Fruit fly (Drosophila melanogaster) whole organism, wandering third instar larva: ENCODE measurements around the gene ssp.

Source experiments
- Abd-B ChIP-seq: fragments of >200 bp; optimal IDR thresholded peaks from 2 replicates; lab custom pipeline; 2017; ENCODE audit warnings: missing biosample characterization, missing genetic modification characterization
- CG32264 ChIP-seq: fragments of 200-800 bp; sonication (Bioruptor generic); optimal IDR thresholded peaks from 2 replicates; lab custom pipeline; 2016; ENCODE audit warnings: missing biosample characterization, missing genetic modification characterization
- CG9705 ChIP-seq: fragments of 200-800 bp; sonication (Bioruptor generic); optimal IDR thresholded peaks from 2 replicates; lab custom pipeline; 2018; ENCODE audit warnings: missing biosample characterization, mild to moderate bottlenecking, missing genetic modification characterization
- CrebA ChIP-seq: fragments of 200-800 bp; sonication (Bioruptor generic); optimal IDR thresholded peaks from 2 replicates; lab custom pipeline; 2016; ENCODE audit warnings: missing biosample characterization, mild to moderate bottlenecking, missing genetic modification characterization, borderline replicate concordance
- Dfd ChIP-seq: fragments of >200 bp; optimal IDR thresholded peaks from 2 replicates; lab custom pipeline; 2017; ENCODE audit warnings: missing biosample characterization, missing genetic modification characterization
- GATAd ChIP-seq: sonication (Bioruptor generic); optimal IDR thresholded peaks from 2 replicates; lab custom pipeline; 2016; ENCODE audit warnings: missing biosample characterization, missing genetic modification characterization
- HLH106 ChIP-seq: fragments of 200-800 bp; optimal IDR thresholded peaks from 3 replicates; lab custom pipeline; 2019; ENCODE audit warnings: missing biosample characterization, mild to moderate bottlenecking, missing genetic modification characterization, moderate library complexity
- Hnf4 ChIP-seq: fragments of 200-800 bp; sonication (Bioruptor generic); optimal IDR thresholded peaks from 2 replicates; lab custom pipeline; 2016; ENCODE audit warnings: missing biosample characterization, mild to moderate bottlenecking, missing genetic modification characterization
- Hr78 ChIP-seq: fragments of >200 bp; optimal IDR thresholded peaks from 2 replicates; lab custom pipeline; 2017; ENCODE audit warnings: missing biosample characterization, missing genetic modification characterization
- Hr83 ChIP-seq: fragments of 200-300 bp; sonication (Bioruptor generic); optimal IDR thresholded peaks from 2 replicates; lab custom pipeline; 2016; ENCODE audit warnings: missing biosample characterization, mild to moderate bottlenecking, missing genetic modification characterization, moderate library complexity; ENCODE audit not compliant: poor library complexity, severe bottlenecking
- Jra ChIP-seq: sonication (Bioruptor generic); optimal IDR thresholded peaks from 2 replicates; lab custom pipeline; 2016; ENCODE audit warnings: missing biosample characterization, missing genetic modification characterization
- OdsH ChIP-seq: fragments of 200-800 bp; sonication (Bioruptor generic); optimal IDR thresholded peaks from 2 replicates; lab custom pipeline; 2016; ENCODE audit warnings: missing biosample characterization, mild to moderate bottlenecking, missing genetic modification characterization
- Rel ChIP-seq, 2 experiments: fragments of 200-800 bp; sonication (Bioruptor generic) in 1 of 2; optimal IDR thresholded peaks; 2 replicates in 1 of 2; 3 replicates in 1 of 2; lab custom pipeline; 2016 to 2019; ENCODE audit warnings: mild to moderate bottlenecking in 2 of 2, missing biosample characterization in 2 of 2, missing genetic modification characterization in 2 of 2, moderate library complexity in 1 of 2
- Sp1 ChIP-seq: fragments of 200-800 bp; sonication (Bioruptor generic); optimal IDR thresholded peaks from 3 replicates; lab custom pipeline; 2019; ENCODE audit warnings: missing biosample characterization, mild to moderate bottlenecking, missing genetic modification characterization, moderate library complexity
- br ChIP-seq: fragments of 200-800 bp; sonication (Bioruptor generic); optimal IDR thresholded peaks from 2 replicates; lab custom pipeline; 2016; ENCODE audit warnings: missing biosample characterization, missing genetic modification characterization
- brk ChIP-seq: fragments of 200-800 bp; sonication (Bioruptor generic); optimal IDR thresholded peaks from 2 replicates; lab custom pipeline; 2016; ENCODE audit warnings: missing biosample characterization, mild to moderate bottlenecking, missing genetic modification characterization
- dl ChIP-seq, 2 experiments: fragments of 175-275, 200-275 bp in 1 of 2; fragments of 200-275 bp in 1 of 2; sonication (Bioruptor generic); optimal IDR thresholded peaks; lab custom pipeline; 2018; ENCODE audit warnings: mild to moderate bottlenecking in 2 of 2, missing biosample characterization in 2 of 2, missing genetic modification characterization in 2 of 2, moderate library complexity in 2 of 2; ENCODE audit not compliant: partially characterized antibody in 2 of 2, insufficient read depth in 1 of 2
- dmrt93B ChIP-seq: fragments of 200-800 bp; sonication (Bioruptor generic); optimal IDR thresholded peaks from 2 replicates; lab custom pipeline; 2018; ENCODE audit warnings: missing biosample characterization, mild to moderate bottlenecking, missing genetic modification characterization
- dsf ChIP-seq: sonication (Bioruptor generic); optimal IDR thresholded peaks from 2 replicates; lab custom pipeline; 2016; ENCODE audit warnings: missing biosample characterization, missing genetic modification characterization, borderline replicate concordance
- ey ChIP-seq: fragments of 200-800 bp; sonication (Bioruptor generic); optimal IDR thresholded peaks from 2 replicates; lab custom pipeline; 2016; ENCODE audit warnings: missing biosample characterization, missing genetic modification characterization
- foxo ChIP-seq, 2 experiments: fragments of 200-800 bp; sonication (Bioruptor generic); optimal IDR thresholded peaks; 2 replicates in 1 of 2; 3 replicates in 1 of 2; lab custom pipeline; 2016 to 2017; ENCODE audit warnings: missing biosample characterization in 2 of 2, missing genetic modification characterization in 2 of 2
- fru ChIP-seq: fragments of 200-800 bp; sonication (Bioruptor generic); optimal IDR thresholded peaks from 3 replicates; lab custom pipeline; 2016; ENCODE audit warnings: missing biosample characterization, mild to moderate bottlenecking, missing genetic modification characterization
- h ChIP-seq: fragments of 200-800 bp; sonication (Bioruptor generic); optimal IDR thresholded peaks from 3 replicates; lab custom pipeline; 2016; ENCODE audit warnings: missing biosample characterization, mild to moderate bottlenecking, missing genetic modification characterization
- jim ChIP-seq: fragments of 175-275, 200-325 bp; sonication (Bioruptor generic); optimal IDR thresholded peaks from 2 replicates; lab custom pipeline; 2016; ENCODE audit warnings: missing biosample characterization, mild to moderate bottlenecking, missing genetic modification characterization
- lola ChIP-seq: fragments of >200 bp; optimal IDR thresholded peaks from 2 replicates; lab custom pipeline; 2017; ENCODE audit warnings: missing biosample characterization, missing genetic modification characterization
- pan ChIP-seq: fragments of >200 bp; optimal IDR thresholded peaks from 2 replicates; lab custom pipeline; 2017
- psq ChIP-seq: fragments of 200-800 bp; sonication (Bioruptor generic); optimal IDR thresholded peaks from 3 replicates; lab custom pipeline; 2017; ENCODE audit warnings: missing biosample characterization, mild to moderate bottlenecking, missing genetic modification characterization, moderate library complexity
- usp ChIP-seq: fragments of >200 bp; optimal IDR thresholded peaks from 2 replicates; lab custom pipeline; 2017; ENCODE audit warnings: missing biosample characterization, missing genetic modification characterization
- woc ChIP-seq: sonication (Bioruptor generic); optimal IDR thresholded peaks from 2 replicates; lab custom pipeline; 2016; ENCODE audit warnings: missing biosample characterization, mild to moderate bottlenecking, missing genetic modification characterization

ssp gene

dm6 chr3L:12115966-12116735 is 1.9 kb upstream of the ssp start, which contains the start of gene vers:
vers (plus strand) TSS chr3L:12116101.
- TF ChIP-seq Hnf4 (GFP tag; lab: Kevin White, UChicago) (peak; percentile 57), h (GFP tag; lab: Kevin White, UChicago) (peak; percentile 33), HLH106 (peak; percentile 10), lola (GFP tag; lab: Kevin White, UChicago) (no peak), Hr83 (GFP tag; lab: Kevin White, UChicago) (peak; percentile 45), woc (GFP tag; lab: Kevin White, UChicago) (no peak), Jra (peak; percentile 14), jim (GFP tag; lab: Kevin White, UChicago) (no peak), dl (GFP tag; optimal IDR thresholded peaks at IDR 0.05; lab: Kevin White, UChicago; ENCODE audit: insufficient read depth in 1 of 2, partially characterized antibody in 2 of 2) (no peak), psq (GFP tag; lab: Kevin White, UChicago) (no peak), ey (no peak), foxo (GFP tag; optimal IDR thresholded peaks at IDR 0.05; lab: Kevin White, UChicago) (peak in 1 of 2 experiments; percentile 23), CrebA (GFP tag; lab: Kevin White, UChicago) (no peak), Sp1 (no peak), Hr78 (GFP tag; lab: Kevin White, UChicago) (no peak), brk (GFP tag; lab: Kevin White, UChicago) (peak; percentile 48), Rel (GFP tag; optimal IDR thresholded peaks at IDR 0.05; lab: Kevin White, UChicago) (no peak), Rel (tag; optimal IDR thresholded peaks at IDR 0.05; lab: Kevin White, UChicago) (peak; percentile 36), CG32264 (GFP tag; lab: Kevin White, UChicago) (no peak), GATAd (GFP tag; lab: Kevin White, UChicago) (no peak), Abd-B (GFP tag; lab: Kevin White, UChicago) (no peak)

- no peak for TF ChIP-seq Abd-B (GFP tag; lab: Kevin White, UChicago)
- TF ChIP-seq GATAd (GFP tag; lab: Kevin White, UChicago), result no peak
- no peak for TF ChIP-seq dmrt93B
- TF ChIP-seq CG9705 (GFP tag; lab: Kevin White, UChicago), result no peak
- TF ChIP-seq dl (GFP tag; optimal IDR thresholded peaks at IDR 0.05; lab: Kevin White, UChicago; ENCODE audit: insufficient read depth in 1 of 2, partially characterized antibody in 2 of 2), result no peak
- no peak for TF ChIP-seq pan (lab: Kevin White, UChicago)
- TF ChIP-seq OdsH (GFP tag; lab: Kevin White, UChicago), result no peak
- TF ChIP-seq psq (GFP tag; lab: Kevin White, UChicago), result no peak
Measured at dm6 chr3L:12118631-12119030, 574 bp downstream of the ssp start.

DNA sequence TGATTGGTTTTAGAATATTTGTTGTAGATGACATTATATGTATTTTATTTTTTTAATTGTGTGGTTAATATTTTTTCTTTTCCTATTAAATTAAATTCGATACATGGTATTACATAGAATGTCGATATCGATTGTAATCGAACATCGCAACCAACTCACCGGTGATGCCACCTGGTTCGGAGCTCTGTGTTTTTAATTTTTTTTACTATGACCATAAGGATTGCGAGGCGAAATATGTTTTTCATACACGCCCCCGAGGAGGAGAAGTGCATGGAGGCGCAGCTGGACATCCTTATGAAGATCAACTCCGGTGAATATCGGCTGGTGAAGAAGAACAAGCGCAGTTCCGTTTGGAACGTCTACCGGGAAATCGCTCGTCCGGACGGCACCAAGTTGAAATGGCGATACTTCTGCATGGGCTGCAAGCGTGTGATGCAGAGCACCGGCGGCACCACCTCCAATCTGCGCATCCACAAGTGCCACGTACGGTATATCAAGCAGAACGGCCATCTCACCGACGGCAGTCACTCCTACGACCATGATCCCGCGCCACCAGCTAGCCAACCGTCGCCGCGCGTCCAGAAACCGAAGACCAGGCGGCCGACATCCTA is 1.9 kb downstream of the ssp start, which contains the start of gene CG11560:
Gene CG11560, plus strand, starts transcription at position 145 of the 611 bp plus-strand sequence.
- no peak for TF ChIP-seq ey
- no peak for TF ChIP-seq Sp1
- no peak for TF ChIP-seq jim (GFP tag; lab: Kevin White, UChicago)

dm6 chr3L:12122891-12123290 is 4.8 kb downstream of the ssp start:
- no peak for TF ChIP-seq dsf
- TF ChIP-seq fru (GFP tag; lab: Kevin White, UChicago), result no peak
- no peak for TF ChIP-seq usp (GFP tag; lab: Kevin White, UChicago)
- TF ChIP-seq dl (GFP tag; optimal IDR thresholded peaks at IDR 0.05; lab: Kevin White, UChicago; ENCODE audit: insufficient read depth in 1 of 2, partially characterized antibody in 2 of 2), result no peak
- no peak for TF ChIP-seq OdsH (GFP tag; lab: Kevin White, UChicago)
- TF ChIP-seq Dfd (GFP tag; lab: Kevin White, UChicago), result peak; percentile 99
- TF ChIP-seq br (GFP tag; lab: Kevin White, UChicago), result no peak
- TF ChIP-seq lola (GFP tag; lab: Kevin White, UChicago), result no peak
